Fruit fly (Drosophila melanogaster) whole organism, pupa: ENCODE data around the gene CG42852.

Source experiments
- CG9948 ChIP-seq: fragments of 200-800 bp; sonication (Bioruptor generic); optimal IDR thresholded peaks from 2 replicates; lab custom pipeline; 2018; ENCODE audit warnings: missing biosample characterization, mild to moderate bottlenecking, missing genetic modification characterization, moderate library complexity
- Pif1B ChIP-seq: fragments of 200-800 bp; sonication (Bioruptor generic); optimal IDR thresholded peaks from 3 replicates; lab custom pipeline; 2016; ENCODE audit warnings: missing biosample characterization, missing genetic modification characterization

dm6 chr3L:16751487-16752054 lies 3.7 kb upstream of the CG42852 start:
- peak; percentile 9 for TF ChIP-seq Pif1B (GFP tag; lab: Kevin White, UChicago)
- peak; percentile 43 for TF ChIP-seq CG9948 (tag; lab: Kevin White, UChicago)
